Worm (Caenorhabditis elegans) whole organism, L4/young adult: ENCODE data around the gene nas-28.
A peak's percentile ranks its signal among the peaks of the same experiment; 100 is the strongest.

Source experiments
- W03F9.2 ChIP-seq: fragments of 150-350 bp; optimal IDR thresholded peaks from 2 replicates; lab custom pipeline; 2014; ENCODE audit warnings: missing biosample characterization, missing genetic modification characterization
- dao-5 ChIP-seq: sonication (generic microtip); optimal IDR thresholded peaks from 2 replicates; lab custom pipeline; 2016; ENCODE audit warnings: missing genotype, missing genetic modification characterization, moderate library complexity, missing compliant biosample characterization
- him-1 ChIP-seq: sonication (generic microtip); optimal IDR thresholded peaks from 2 replicates; lab custom pipeline; 2016; ENCODE audit warnings: missing genotype, missing genetic modification reagents, missing genetic modification characterization, missing compliant biosample characterization

Gene nas-28

ce11 chrIII:6147903-6148302 lies 35.1 kb downstream of the nas-28 start, which contains the start of gene Y42G9A.2:
TSS of gene Y42G9A.2 (plus strand) at chrIII:6148186.
- no peak for TF ChIP-seq W03F9.2 (tag; lab: Kevin White, UChicago)
- TF ChIP-seq him-1 (tag; lab: Kevin White, UChicago), result no peak
- no peak for TF ChIP-seq dao-5 (tag; lab: Kevin White, UChicago)

- TF ChIP-seq W03F9.2 (tag; lab: Kevin White, UChicago), result no peak
- TF ChIP-seq dao-5 (tag; lab: Kevin White, UChicago), result no peak
- TF ChIP-seq him-1 (tag; lab: Kevin White, UChicago), result no peak
Measured at ce11 chrIII:6146797-6147196, 36.2 kb downstream of the nas-28 start.

DNA sequence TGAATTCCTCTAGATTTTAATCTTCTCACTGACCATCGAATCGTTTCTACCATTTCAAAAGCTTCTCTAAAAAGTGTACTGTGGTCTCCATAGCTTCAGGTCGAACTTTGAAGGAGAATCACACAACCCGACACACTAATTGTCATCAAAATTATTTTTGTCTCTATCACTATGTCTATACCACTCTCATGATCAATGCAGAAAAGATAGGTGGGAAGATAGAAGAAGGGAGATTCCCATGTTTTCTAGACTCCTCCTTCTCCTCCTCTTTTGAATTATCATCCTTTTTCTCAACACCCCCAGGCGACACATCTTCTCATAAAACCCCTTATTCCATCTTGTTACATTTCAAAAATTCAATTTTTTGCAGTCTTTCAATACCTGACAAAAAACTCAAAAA lies 37.1 kb downstream of the nas-28 start, which contains the start of gene Y42G9A.3:
Gene Y42G9A.3, plus strand, starts transcription at position 363 of the 400 bp plus-strand sequence.
- TF ChIP-seq dao-5 (tag; lab: Kevin White, UChicago) (no peak), W03F9.2 (tag; lab: Kevin White, UChicago) (no peak), him-1 (tag; lab: Kevin White, UChicago) (no peak)

DNA sequence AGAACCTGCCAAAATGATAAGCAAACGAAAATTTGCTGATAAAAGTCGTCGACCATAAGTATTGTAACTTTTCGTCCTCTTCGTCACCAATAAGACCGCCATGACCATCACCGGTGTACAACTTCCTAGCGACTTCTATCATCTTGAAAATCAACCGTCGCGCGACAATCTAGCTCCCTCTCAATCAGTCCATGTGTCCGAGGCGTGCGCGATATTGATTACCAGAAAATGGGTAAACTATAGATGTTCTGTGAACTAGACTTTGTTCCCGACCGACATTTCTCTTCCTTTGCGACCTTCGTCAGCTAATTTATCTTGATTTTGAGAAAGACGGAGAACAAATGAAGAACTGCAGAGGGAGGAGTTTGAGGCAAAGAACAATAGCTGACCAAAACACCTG lies 37.7 kb downstream of the nas-28 start:
- TF ChIP-seq dao-5 (tag; lab: Kevin White, UChicago) (no peak), him-1 (tag; lab: Kevin White, UChicago) (no peak), W03F9.2 (tag; lab: Kevin White, UChicago) (no peak)

- no peak for TF ChIP-seq him-1 (tag; lab: Kevin White, UChicago)
Measured at ce11 chrIII:6144390-6144962, 38.5 kb downstream of the nas-28 start.

DNA sequence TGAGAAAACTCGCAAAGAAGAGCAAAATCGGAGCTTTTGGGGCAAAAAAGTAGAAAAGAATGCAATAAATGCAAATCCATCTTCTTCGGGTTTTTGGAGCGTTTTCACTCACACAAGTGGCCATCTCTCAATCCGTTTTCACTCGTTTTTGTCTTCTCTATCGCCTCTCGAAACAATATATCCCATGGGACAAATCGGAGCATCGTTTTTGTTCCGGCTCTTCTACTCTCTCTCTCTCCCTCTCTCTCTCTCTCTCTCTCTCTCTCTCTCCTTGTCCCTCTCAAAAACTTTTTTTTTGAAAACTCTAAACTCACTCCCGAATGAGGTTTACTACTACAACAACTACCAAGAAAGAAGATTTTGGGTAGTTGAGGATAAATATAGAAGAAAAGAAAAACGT lies 41.5 kb downstream of the nas-28 start:
- TF ChIP-seq dao-5 (tag; lab: Kevin White, UChicago) (no peak), W03F9.2 (tag; lab: Kevin White, UChicago) (no peak), him-1 (tag; lab: Kevin White, UChicago) (peak; percentile 10)

DNA sequence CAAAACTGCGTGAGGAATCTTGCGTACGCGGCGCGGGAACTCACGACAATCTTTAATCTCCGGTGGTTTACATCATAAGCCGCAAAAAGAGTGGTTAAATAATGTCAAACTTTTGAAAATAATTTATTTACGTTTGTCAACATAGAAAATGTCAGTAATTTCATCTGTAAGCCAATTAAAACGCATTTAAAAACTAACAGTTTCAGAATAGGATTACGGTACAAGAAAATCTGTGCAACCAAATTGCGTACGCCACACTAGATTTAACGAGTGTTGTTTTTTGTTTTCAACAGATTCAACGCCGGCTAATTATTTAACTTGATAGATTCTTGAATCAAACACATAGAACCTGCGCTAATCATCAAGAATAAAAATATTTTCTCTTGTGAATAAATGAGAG lies 42.2 kb downstream of the nas-28 start:
- TF ChIP-seq him-1 (tag; lab: Kevin White, UChicago), result no peak
- no peak for TF ChIP-seq W03F9.2 (tag; lab: Kevin White, UChicago)
- TF ChIP-seq dao-5 (tag; lab: Kevin White, UChicago), result no peak

DNA sequence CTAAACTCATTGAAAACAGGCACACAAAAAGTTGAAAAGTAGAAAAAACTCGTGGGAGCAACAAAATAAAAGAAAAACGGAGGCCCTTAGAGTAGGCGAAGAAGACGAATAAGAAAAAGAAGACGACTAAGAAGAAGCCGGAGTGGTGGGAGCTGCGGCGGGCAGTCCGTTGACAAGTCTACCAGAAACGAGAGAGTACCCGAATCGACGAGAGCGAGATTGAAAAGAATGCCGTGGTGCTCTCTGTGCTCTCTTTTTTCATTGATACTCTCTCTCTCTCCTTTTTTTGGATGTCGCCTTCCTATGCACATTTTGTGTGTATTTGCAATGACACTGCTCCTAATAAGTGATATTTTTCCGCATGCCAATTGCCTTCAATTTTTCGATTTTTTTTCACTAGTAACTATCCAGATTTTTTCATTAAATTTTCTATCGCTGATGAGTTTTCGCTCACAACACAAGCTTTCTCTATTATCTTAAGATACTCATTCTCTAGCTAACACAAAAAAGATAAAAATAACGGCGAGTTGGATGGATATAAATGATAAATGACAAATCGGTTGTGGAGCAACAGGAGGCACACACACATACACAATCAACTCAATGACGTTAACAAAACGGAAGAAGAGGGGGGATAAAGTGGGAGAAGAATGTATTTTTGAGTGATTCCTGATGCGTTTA lies 42.9 kb downstream of the nas-28 start:
- TF ChIP-seq him-1 (tag; lab: Kevin White, UChicago), result peak; percentile 65
- TF ChIP-seq W03F9.2 (tag; lab: Kevin White, UChicago), result peak; percentile 12
- TF ChIP-seq dao-5 (tag; lab: Kevin White, UChicago), result no peak

DNA sequence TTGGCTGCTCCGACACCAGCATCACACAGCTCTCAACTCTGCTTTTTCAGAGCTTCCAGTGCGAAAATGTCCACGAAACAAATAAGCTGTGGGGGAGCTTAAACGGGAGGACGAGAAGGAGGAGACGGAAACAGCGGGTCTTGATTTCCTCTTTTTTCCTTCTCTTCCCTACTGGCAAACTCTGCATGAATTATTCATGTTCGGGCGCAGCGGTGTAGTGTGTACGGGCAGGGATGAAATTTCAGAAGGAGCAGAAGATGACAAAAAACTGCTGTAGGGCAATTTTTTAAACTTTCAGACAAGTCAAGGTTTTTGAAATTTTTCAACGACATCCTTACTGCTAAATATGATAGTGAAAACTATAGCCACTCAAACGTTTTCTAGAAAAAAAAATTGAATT lies 43.7 kb downstream of the nas-28 start:
- TF ChIP-seq W03F9.2 (tag; lab: Kevin White, UChicago) (no peak), dao-5 (tag; lab: Kevin White, UChicago) (no peak), him-1 (tag; lab: Kevin White, UChicago) (no peak)

DNA sequence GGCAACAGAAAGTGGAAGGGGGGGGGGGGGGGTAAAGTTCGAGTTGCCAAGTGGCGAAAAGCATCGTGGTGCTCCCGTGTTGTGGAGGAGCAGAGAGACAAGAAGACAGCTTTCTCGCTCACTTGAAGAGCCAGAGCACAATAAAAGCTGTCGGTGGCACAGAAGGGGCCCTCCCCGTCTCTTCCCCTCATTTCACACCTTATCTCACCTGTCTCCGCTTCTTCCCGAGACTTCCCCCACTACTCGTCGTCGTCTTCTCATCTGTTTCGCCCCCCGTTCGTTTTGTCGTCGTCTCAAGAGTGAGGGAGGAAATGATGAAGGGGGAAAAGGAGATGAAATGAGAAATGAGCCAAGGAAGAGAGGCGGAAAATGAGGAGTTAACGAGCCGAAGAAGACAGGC lies 44.6 kb downstream of the nas-28 start:
- TF ChIP-seq him-1 (tag; lab: Kevin White, UChicago) (no peak), W03F9.2 (tag; lab: Kevin White, UChicago) (no peak), dao-5 (tag; lab: Kevin White, UChicago) (no peak)

ce11 chrIII:6137431-6137830 lies 45.6 kb downstream of the nas-28 start:
- TF ChIP-seq him-1 (tag; lab: Kevin White, UChicago), result peak; percentile 82
- TF ChIP-seq dao-5 (tag; lab: Kevin White, UChicago), result no peak
- TF ChIP-seq W03F9.2 (tag; lab: Kevin White, UChicago), result no peak

DNA sequence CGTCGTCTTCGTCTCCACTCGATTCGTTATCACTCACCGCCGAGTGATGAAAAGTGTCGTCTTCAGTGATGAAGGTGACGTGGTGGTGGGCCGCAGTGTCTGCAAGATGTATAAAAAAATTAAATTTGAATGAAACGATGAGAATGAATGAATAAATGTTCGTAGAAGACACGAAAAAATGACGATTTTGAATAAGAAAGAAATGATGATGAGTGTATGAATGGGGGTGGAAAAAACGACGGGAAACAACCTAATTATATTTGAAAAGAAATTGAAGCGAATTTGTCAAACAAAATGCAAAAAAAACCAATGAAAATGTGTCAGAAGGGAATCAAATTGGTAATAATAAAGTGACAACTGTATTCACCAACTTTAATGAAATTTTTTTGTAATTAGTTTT lies 46.8 kb downstream of the nas-28 start, which contains the start of gene mvk-1:
Gene mvk-1, minus strand, starts transcription at position 101 of the 400 bp plus-strand sequence.
- TF ChIP-seq W03F9.2 (tag; lab: Kevin White, UChicago) (no peak), him-1 (tag; lab: Kevin White, UChicago) (no peak), dao-5 (tag; lab: Kevin White, UChicago) (no peak)

DNA sequence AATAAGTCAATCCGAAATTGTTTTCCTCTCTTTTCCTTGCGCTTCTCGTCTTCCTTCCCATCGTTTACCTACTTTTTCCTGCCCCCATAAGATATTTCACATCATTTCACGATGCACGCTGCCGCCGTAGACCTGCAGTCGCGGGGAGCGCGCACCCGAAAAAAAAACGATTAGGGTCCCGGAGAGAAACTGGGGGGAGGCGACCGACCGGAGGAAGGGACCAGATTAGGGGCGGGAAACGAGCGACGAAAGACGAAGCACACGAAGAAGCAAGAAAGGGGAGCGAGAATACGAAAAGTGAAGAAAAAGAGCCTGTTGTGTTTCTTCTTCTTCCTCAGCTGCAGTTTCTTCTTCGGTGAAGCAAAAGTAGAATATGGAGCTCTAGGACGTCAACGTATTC lies 47.8 kb downstream of the nas-28 start:
- TF ChIP-seq W03F9.2 (tag; lab: Kevin White, UChicago) (no peak), dao-5 (tag; lab: Kevin White, UChicago) (no peak), him-1 (tag; lab: Kevin White, UChicago) (peak; percentile 30)

DNA sequence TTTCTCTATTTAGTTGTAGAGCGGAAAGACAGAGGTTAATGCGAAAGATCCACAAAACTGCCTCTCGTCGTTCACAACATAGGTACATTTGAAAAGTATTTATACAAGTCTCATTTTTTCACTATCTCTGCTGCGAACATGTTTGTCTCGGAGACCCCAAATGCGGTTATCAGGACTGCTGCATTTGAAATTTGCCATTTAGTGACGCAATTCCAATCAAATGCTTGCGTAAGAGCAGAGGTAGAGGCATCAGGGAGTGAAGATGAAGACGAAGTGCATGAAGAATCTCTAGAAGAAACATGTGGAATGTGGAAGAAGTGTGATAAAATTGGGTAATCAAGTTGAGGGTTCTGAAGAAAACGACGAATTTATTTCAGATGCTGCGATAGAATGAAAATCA lies 48.9 kb downstream of the nas-28 start:
- TF ChIP-seq dao-5 (tag; lab: Kevin White, UChicago) (no peak), him-1 (tag; lab: Kevin White, UChicago) (no peak), W03F9.2 (tag; lab: Kevin White, UChicago) (no peak)
